Worm (Caenorhabditis elegans) whole organism, young adult: ENCODE measurements around the gene srw-19.
"Not testable (repeated sequence)": the region's sequence is repeated elsewhere in the genome, so short reads cannot be mapped to it uniquely, and the experiment has no call there.

ENCODE experiments used
- F33H1.4 ChIP-seq: fragments of 200-800 bp; sonication (Bioruptor generic); IDR thresholded peaks from 2 replicates; pipeline ENCODE4 v1.3.6; 2022; ENCODE audit warnings: missing genetic modification reagents, missing genetic modification characterization, missing compliant biosample characterization
- F57A8.1 ChIP-seq: fragments of 200-800 bp; sonication (Bioruptor generic); optimal IDR thresholded peaks from 2 replicates; lab custom pipeline; 2018; ENCODE audit warnings: mild to moderate bottlenecking, missing genetic modification characterization, moderate library complexity, missing compliant biosample characterization
- fkh-3 ChIP-seq: sonication (generic microtip); optimal IDR thresholded peaks from 2 replicates; lab custom pipeline; 2016; ENCODE audit warnings: mild to moderate bottlenecking, missing genetic modification characterization, missing compliant biosample characterization
- snpc-4 ChIP-seq, 5 experiments: fragments of 150-350 bp in 1 of 5; sonication (generic microtip) in 4 of 5; optimal IDR thresholded peaks; 2 replicates each; lab custom pipeline; 2014 to 2018; ENCODE audit warnings: missing genetic modification characterization in 5 of 5, missing biosample characterization in 3 of 5, antibody characterized with exemption in 2 of 5, mild to moderate bottlenecking in 2 of 5, missing compliant biosample characterization in 2 of 5, missing genotype in 2 of 5, moderate library complexity in 2 of 5, missing genetic modification reagents in 1 of 5
- tbx-9 ChIP-seq: sonication (generic microtip); optimal IDR thresholded peaks from 2 replicates; lab custom pipeline; 2016; ENCODE audit warnings: borderline replicate concordance, missing genetic modification characterization, inconsistent platforms, missing compliant biosample characterization

DNA sequence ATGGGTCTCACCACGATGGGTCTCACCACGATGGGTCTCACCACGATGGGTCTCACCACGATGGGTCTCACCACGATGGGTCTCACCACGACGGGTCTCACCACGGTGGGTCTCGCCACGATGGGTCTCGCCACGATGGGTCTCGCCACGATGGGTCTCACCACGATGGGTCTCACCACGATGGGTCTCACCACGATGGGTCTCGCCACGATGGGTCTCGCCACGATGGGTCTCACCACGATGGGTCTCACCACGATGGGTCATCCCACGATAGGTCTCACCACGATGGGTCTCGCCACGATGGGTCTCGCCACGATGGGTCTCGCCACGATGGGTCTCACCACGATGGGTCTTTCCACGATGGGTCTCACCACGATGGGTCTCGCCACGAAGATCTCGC lies 40.7 kb upstream of the srw-19 start:
- not testable (repeated sequence) for TF ChIP-seq snpc-4 (GFP tag; optimal IDR thresholded peaks at IDR 0.05; lab: Kevin White, UChicago); snpc-4 (tag; optimal IDR thresholded peaks at IDR 0.05; lab: Kevin White, UChicago); fkh-3 (tag; lab: Kevin White, UChicago); F57A8.1 (GFP tag; lab: Kevin White, UChicago); tbx-9 (tag; lab: Kevin White, UChicago)
- peak; percentile 68 for TF ChIP-seq F33H1.4
